Fruit fly (Drosophila melanogaster): ENCODE measurements around the gene CG9676.
A peak's percentile ranks its signal among the peaks of the same experiment; 100 is the strongest.

The CG9676 gene

DNA sequence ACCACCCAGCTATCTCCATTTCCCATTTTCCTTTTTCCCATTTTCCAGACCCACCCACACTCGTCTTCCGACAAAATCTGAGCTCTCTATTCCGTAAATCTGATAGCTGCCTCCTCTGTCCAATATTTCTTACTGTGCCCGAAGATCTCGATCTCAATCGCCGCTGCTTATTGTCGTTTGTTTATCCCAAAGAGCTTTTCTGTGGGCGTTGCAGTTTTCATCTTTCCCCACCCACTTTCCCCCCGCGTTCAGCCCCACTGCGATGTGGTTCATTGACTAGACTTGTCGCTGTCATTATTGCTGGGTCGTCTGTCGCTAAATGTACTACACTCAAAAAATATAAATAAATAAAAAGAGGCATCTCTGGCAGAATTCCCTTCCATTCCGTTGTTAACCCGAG, 10.6 kb downstream of the CG9676 start:
- TF ChIP-seq CG14655 (GFP tag; optimal IDR thresholded peaks at IDR 0.05) = no peak
- no peak for TF ChIP-seq Pif1A (GFP tag; optimal IDR thresholded peaks at IDR 0.05)
- TF ChIP-seq rn (GFP tag; IDR thresholded peaks at IDR 0.05) = no peak
- no peak for TF ChIP-seq Pif1B (GFP tag; optimal IDR thresholded peaks at IDR 0.05)
- TF ChIP-seq Snoo (tag; optimal IDR thresholded peaks at IDR 0.05) = no peak
- no peak for TF ChIP-seq CG34367 (tag; optimal IDR thresholded peaks at IDR 0.05)
- no peak for TF ChIP-seq fd96Ca (GFP tag; IDR thresholded peaks at IDR 0.05)
- no peak for TF ChIP-seq D1 (tag; optimal IDR thresholded peaks at IDR 0.05)
- TF ChIP-seq CG8159 (tag; optimal IDR thresholded peaks at IDR 0.05) = no peak
- no peak for TF ChIP-seq CG9948 (tag; optimal IDR thresholded peaks at IDR 0.05)
- TF ChIP-seq CG13204 (GFP tag; optimal IDR thresholded peaks at IDR 0.05) = no peak
- TF ChIP-seq Ets98B (GFP tag; IDR thresholded peaks at IDR 0.05) = no peak
- no peak for TF ChIP-seq CG17806 (tag; optimal IDR thresholded peaks at IDR 0.05)

DNA sequence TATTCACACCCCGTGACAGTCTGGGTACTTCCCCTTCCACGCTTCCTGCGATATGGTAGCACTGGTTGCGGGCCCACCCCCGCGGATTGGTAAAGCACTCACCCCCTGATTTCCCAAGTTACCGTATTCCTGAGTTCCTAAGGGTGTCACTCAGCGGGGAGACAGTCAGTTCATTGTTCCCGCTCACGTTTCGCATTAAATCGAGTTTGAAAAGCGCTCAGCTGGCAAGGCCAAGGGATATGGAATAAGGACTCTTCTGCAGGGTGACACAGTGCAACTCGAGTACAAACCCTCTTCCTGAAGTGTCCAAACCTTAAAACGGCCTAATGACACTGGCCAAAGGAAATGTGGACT, 11.9 kb downstream of the CG9676 start:
- TF ChIP-seq EcR (GFP tag; optimal IDR thresholded peaks at IDR 0.05) (no peak), CG15710 (tag; optimal IDR thresholded peaks at IDR 0.05) (no peak), Pif1A (GFP tag; optimal IDR thresholded peaks at IDR 0.05) (no peak), CG4496 (GFP tag; IDR thresholded peaks at IDR 0.05) (no peak), CG8301 (tag; optimal IDR thresholded peaks at IDR 0.05) (no peak), CG9948 (tag; optimal IDR thresholded peaks at IDR 0.05) (no peak), D1 (tag; optimal IDR thresholded peaks at IDR 0.05) (no peak), CG34367 (tag; optimal IDR thresholded peaks at IDR 0.05) (no peak), gl (tag; optimal IDR thresholded peaks at IDR 0.05) (no peak), rn (GFP tag; IDR thresholded peaks at IDR 0.05) (no peak), CG8159 (tag; optimal IDR thresholded peaks at IDR 0.05) (no peak), CG14655 (GFP tag; optimal IDR thresholded peaks at IDR 0.05) (no peak), CG10348 (GFP tag; IDR thresholded peaks at IDR 0.05) (no peak), CG12605 (GFP tag; IDR thresholded peaks at IDR 0.05) (no peak), fd96Ca (GFP tag; IDR thresholded peaks at IDR 0.05) (no peak), Pif1B (GFP tag; optimal IDR thresholded peaks at IDR 0.05) (no peak), CG17806 (tag; optimal IDR thresholded peaks at IDR 0.05) (no peak), CG32121 (GFP tag; IDR thresholded peaks at IDR 0.05) (no peak), Ets98B (GFP tag; IDR thresholded peaks at IDR 0.05) (no peak), CG13204 (GFP tag; optimal IDR thresholded peaks at IDR 0.05) (no peak)

DNA sequence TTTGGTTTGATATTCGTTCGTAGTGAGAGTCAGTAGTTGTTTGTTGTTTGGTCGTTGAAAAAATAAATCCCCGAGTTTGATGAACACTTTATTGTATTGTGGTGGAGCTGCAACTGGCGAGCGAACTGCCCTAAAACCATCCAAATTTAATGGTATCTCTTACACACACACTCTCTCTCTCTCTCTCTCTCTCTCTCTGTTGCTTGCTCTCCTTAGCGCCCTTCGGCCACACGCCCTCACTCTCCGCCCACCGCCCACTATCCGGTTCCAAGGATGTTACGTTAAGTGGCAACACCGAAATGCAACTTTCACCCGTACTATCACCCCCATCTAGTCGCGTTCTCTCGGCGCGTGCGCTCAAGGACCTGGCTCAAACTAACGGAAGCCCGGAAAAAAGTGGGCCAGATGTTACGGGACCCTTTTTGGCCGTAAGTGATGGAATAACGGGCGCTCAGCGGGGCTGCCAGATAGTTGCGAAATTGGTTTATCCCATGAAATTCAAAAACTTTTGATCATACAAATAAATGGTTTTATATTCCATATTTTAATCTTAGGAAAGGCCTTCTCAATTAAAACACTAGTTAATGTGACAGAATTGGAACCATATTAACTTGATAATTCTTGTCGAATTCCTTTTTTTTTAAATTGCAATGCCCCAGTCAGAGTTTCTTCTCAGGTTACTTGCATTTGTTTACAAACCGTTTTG, 12.4 kb downstream of the CG9676 start:
- TF ChIP-seq CG32121 (GFP tag; IDR thresholded peaks at IDR 0.05) = no peak
- TF ChIP-seq CG10348 (GFP tag; IDR thresholded peaks at IDR 0.05) = no peak
- no peak for TF ChIP-seq CG13204 (GFP tag; optimal IDR thresholded peaks at IDR 0.05)
- TF ChIP-seq rn (GFP tag; IDR thresholded peaks at IDR 0.05) = no peak
- TF ChIP-seq fd96Ca (GFP tag; IDR thresholded peaks at IDR 0.05) = no peak
- TF ChIP-seq CG12605 (GFP tag; IDR thresholded peaks at IDR 0.05) = no peak
- TF ChIP-seq CG4496 (GFP tag; IDR thresholded peaks at IDR 0.05) = no peak
- no peak for TF ChIP-seq CG14655 (GFP tag; optimal IDR thresholded peaks at IDR 0.05)
- TF ChIP-seq Pif1B (GFP tag; optimal IDR thresholded peaks at IDR 0.05) = no peak
- TF ChIP-seq D1 (tag; optimal IDR thresholded peaks at IDR 0.05) = no peak
- no peak for TF ChIP-seq CG8301 (tag; optimal IDR thresholded peaks at IDR 0.05)

DNA sequence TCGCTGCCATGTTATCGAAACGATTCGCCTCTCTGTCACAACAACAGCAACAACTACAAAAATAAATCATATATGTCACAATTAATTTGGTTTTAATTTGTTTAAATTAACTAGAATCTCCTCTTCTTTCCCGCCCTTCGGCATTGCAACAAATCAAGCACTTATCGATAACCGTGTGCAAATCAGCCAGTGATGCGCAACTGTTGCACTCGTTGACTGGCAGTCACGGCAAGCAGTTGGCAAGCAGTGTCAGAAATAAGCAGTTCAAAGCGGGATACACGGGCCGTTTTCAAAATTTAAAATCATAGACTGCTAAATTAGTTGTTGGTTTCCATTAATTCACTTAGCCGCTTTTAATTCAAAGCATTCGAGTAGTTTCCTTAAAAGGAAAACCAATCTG, 16.2 kb downstream of the CG9676 start, which contains the start of gene Axs:
Gene Axs, minus strand, starts transcription at position 131 of the 400 bp plus-strand sequence.
- TF ChIP-seq fd96Ca (GFP tag; IDR thresholded peaks at IDR 0.05) (no peak), CG4496 (GFP tag; IDR thresholded peaks at IDR 0.05) (0 out of 3 replicates have a peak, but pooled peaks have one; percentile 13)

DNA sequence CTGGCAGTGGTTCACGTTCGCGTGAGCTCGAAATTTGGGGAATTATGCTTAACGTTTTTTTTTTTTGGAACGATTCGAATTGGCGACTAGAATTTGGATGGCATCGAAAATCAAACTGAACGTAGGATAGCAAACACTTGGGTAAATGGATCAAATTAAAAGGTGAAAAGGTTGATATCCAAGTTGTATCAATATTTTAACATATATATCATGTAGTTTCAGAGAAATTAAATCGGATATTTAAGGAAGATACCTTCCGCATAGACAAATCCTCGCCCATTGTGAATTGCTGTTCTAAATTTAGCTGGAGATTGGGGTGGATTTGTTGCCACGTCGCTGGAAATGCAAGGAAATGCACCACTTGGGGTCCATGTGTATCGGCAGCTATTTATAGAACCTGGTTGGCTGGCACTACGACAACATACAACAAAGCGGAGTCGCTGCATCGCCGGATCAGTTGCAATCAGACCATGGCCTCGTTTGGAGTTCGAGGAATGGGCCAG, 21.1 kb downstream of the CG9676 start, which contains the start of the genes CG13010 and sing:
Gene CG13010, minus strand, starts transcription at position 101 of the 503 bp plus-strand sequence.
Gene sing, plus strand, starts transcription at position 453 of the 503 bp plus-strand sequence.
- TF ChIP-seq CG8159 (tag; optimal IDR thresholded peaks at IDR 0.05) = no peak
- TF ChIP-seq EcR (GFP tag; optimal IDR thresholded peaks at IDR 0.05) = no peak
- TF ChIP-seq CG9948 (tag; optimal IDR thresholded peaks at IDR 0.05) = no peak
- TF ChIP-seq D1 (tag; optimal IDR thresholded peaks at IDR 0.05) = no peak
- no peak for TF ChIP-seq Snoo (tag; optimal IDR thresholded peaks at IDR 0.05)
- TF ChIP-seq CG4496 (GFP tag; IDR thresholded peaks at IDR 0.05) = no peak
- TF ChIP-seq CG14655 (GFP tag; optimal IDR thresholded peaks at IDR 0.05) = no peak
- no peak for TF ChIP-seq gl (tag; optimal IDR thresholded peaks at IDR 0.05)
- no peak for TF ChIP-seq CG8301 (tag; optimal IDR thresholded peaks at IDR 0.05)
- no peak for TF ChIP-seq CG12605 (GFP tag; IDR thresholded peaks at IDR 0.05)
- no peak for TF ChIP-seq CG32121 (GFP tag; IDR thresholded peaks at IDR 0.05)
- no peak for TF ChIP-seq CG15710 (tag; optimal IDR thresholded peaks at IDR 0.05)
- TF ChIP-seq Ets98B (GFP tag; IDR thresholded peaks at IDR 0.05) = no peak
- no peak for TF ChIP-seq CG34367 (tag; optimal IDR thresholded peaks at IDR 0.05)
- no peak for TF ChIP-seq fd96Ca (GFP tag; IDR thresholded peaks at IDR 0.05)
- no peak for TF ChIP-seq Pif1A (GFP tag; optimal IDR thresholded peaks at IDR 0.05)

DNA sequence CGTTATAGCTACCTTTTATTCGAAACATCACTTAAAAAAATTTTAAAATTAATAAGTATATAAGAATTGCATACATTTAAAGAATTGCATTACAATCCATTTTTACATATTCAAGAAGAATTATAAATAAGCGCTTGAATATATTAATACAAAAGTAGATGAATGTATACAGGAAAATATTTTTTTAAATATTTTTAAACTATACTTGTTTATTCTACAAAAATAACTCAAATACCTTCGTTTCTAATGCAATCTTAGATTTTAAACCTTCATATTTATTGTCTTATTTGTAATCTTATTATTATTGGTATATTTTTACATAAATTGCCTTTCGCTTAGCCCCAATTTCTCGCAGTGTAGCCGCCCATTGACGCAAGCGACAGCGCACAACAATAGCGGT, 22.8 kb downstream of the CG9676 start:
- TF ChIP-seq EcR (GFP tag; optimal IDR thresholded peaks at IDR 0.05) (no peak), CG4496 (GFP tag; IDR thresholded peaks at IDR 0.05) (0 out of 3 replicates have a peak, but pooled peaks have one; percentile 14), Snoo (tag; optimal IDR thresholded peaks at IDR 0.05) (peak; percentile 13), gl (tag; optimal IDR thresholded peaks at IDR 0.05) (no peak), CG15710 (tag; optimal IDR thresholded peaks at IDR 0.05) (peak; percentile 20), CG9948 (tag; optimal IDR thresholded peaks at IDR 0.05) (peak; percentile 25), CG8159 (tag; optimal IDR thresholded peaks at IDR 0.05) (peak; percentile 18)

All from whole organism, pupa.